Worm (Caenorhabditis elegans): ENCODE data around the gene Y43B11AL.1.

DNA sequence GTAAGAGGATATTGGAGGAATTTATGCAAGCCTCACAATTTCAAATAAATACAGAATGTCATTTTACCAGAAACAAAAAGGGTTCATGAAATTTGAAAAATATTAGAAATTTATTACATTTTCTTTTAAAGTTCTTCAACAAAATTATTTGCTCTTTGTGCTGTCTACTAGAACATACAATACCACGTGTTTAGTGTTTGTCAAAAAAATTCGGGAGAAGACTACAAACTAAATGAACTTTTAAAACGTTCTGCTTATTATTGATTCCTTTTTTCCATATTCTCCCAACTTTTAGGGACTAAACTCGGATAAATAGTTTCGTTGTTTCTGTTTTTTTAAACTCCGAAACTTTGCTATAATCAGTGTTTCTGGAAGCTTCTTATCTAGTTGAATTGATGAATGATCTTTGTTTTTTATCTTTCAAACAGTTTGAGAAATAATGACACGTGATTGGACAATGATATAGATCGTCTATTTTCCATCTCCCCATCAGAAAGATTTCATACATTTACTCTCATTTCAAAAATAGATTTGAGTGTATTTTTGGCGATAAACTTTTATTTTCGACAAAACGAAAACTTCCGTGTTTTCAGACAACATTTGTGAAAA, 16.4 kb upstream of the Y43B11AL.1 start:
- TF ChIP-seq T22C8.4 (GFP tag; IDR thresholded peaks at IDR 0.05) (no peak), flt-1 (GFP tag; IDR thresholded peaks at IDR 0.05) (no peak), ztf-29 (GFP tag; IDR thresholded peaks at IDR 0.05) (no peak), ref-1 (GFP tag; conservative IDR thresholded peaks at IDR 0.05) (no peak), med-1 (GFP tag; optimal IDR thresholded peaks at IDR 0.05; ENCODE audit: insufficient read depth) (no peak), klf-2 (GFP tag; conservative IDR thresholded peaks at IDR 0.05) (no peak), cog-1 (tag; optimal IDR thresholded peaks at IDR 0.05) (no peak), tab-1 (GFP tag; IDR thresholded peaks at IDR 0.05) (no peak)
